Worm (Caenorhabditis elegans) whole organism, young adult: ENCODE results near the gene inso-1.
A peak's percentile ranks its signal among the peaks of the same experiment; 100 is the strongest.

Experiments used
- B0019.2 ChIP-seq: fragments of 200-800 bp; sonication (Bioruptor generic); conservative IDR thresholded peaks from 2 replicates; pipeline ENCODE4 v1.3.6; 2022; ENCODE audit warnings: missing genetic modification reagents, missing genetic modification characterization, missing compliant biosample characterization
- B0035.1 ChIP-seq: sonication (generic microtip); optimal IDR thresholded peaks from 2 replicates; lab custom pipeline; 2016; ENCODE audit warnings: missing genetic modification characterization, mild to moderate bottlenecking, missing compliant biosample characterization, missing genotype, missing genetic modification reagents
- C17E4.6 ChIP-seq: fragments of 200-800 bp; sonication (Bioruptor generic); IDR thresholded peaks from 2 replicates; pipeline ENCODE4 v1.3.6; 2022; ENCODE audit warnings: missing genetic modification reagents, missing genetic modification characterization, missing compliant biosample characterization
- F10E7.11 ChIP-seq: sonication (generic microtip); optimal IDR thresholded peaks from 2 replicates; lab custom pipeline; 2017; ENCODE audit warnings: mild to moderate bottlenecking, missing genetic modification characterization, moderate library complexity, missing compliant biosample characterization
- F57A8.1 ChIP-seq: fragments of 200-800 bp; sonication (Bioruptor generic); optimal IDR thresholded peaks from 2 replicates; lab custom pipeline; 2018; ENCODE audit warnings: mild to moderate bottlenecking, missing genetic modification characterization, moderate library complexity, missing compliant biosample characterization
- F57C9.4 ChIP-seq: sonication (generic microtip); optimal IDR thresholded peaks from 2 replicates; lab custom pipeline; 2017; ENCODE audit warnings: mild to moderate bottlenecking, missing genetic modification characterization, missing compliant biosample characterization
- Y67H2A.10 ChIP-seq: fragments of 200-800 bp; sonication (Bioruptor generic); conservative IDR thresholded peaks from 2 replicates; pipeline ENCODE4 v1.3.6; 2022; ENCODE audit warnings: missing genetic modification reagents, missing genetic modification characterization, missing compliant biosample characterization
- Y79H2A.3 ChIP-seq: fragments of 200-800 bp; sonication (Bioruptor generic); conservative IDR thresholded peaks from 2 replicates; pipeline ENCODE4 v1.3.6; 2022; ENCODE audit warnings: missing genetic modification reagents, missing genetic modification characterization, missing compliant biosample characterization
- Y95B8A.8 ChIP-seq: fragments of 200-800 bp; sonication (Bioruptor generic); IDR thresholded peaks from 2 replicates; pipeline ENCODE4 v1.3.6; 2022; ENCODE audit warnings: missing genetic modification reagents, missing genetic modification characterization, missing compliant biosample characterization
- ZK185.1 ChIP-seq: sonication (generic microtip); optimal IDR thresholded peaks from 2 replicates; lab custom pipeline; 2016; ENCODE audit warnings: mild to moderate bottlenecking, missing genetic modification characterization, missing compliant biosample characterization; ENCODE audit not compliant: poor library complexity, severe bottlenecking
- ama-1 ChIP-seq, 3 experiments: fragments of 150-350 bp in 1 of 3; sonication (generic microtip) in 2 of 3; optimal IDR thresholded peaks; 2 replicates each; lab custom pipeline; 2014 to 2018; ENCODE audit warnings: missing biosample characterization in 2 of 3, missing genetic modification characterization in 2 of 3, missing genetic modification reagents in 2 of 3
- athp-1 ChIP-seq: sonication (generic microtip); optimal IDR thresholded peaks from 2 replicates; lab custom pipeline; 2017; ENCODE audit warnings: mild to moderate bottlenecking, missing genetic modification characterization, missing compliant biosample characterization
- attf-3 ChIP-seq: fragments of 200-800 bp; sonication (Bioruptor generic); conservative IDR thresholded peaks from 2 replicates; pipeline ENCODE4 v1.3.6; 2022; ENCODE audit warnings: missing genetic modification reagents, missing genetic modification characterization, missing compliant biosample characterization
- ceh-27 ChIP-seq: fragments of 200-800 bp; sonication (Bioruptor generic); optimal IDR thresholded peaks from 2 replicates; lab custom pipeline; 2018; ENCODE audit warnings: mild to moderate bottlenecking, missing genetic modification characterization, moderate library complexity, missing compliant biosample characterization
- dpl-1 ChIP-seq: fragments of 150-350 bp; optimal IDR thresholded peaks from 2 replicates; lab custom pipeline; 2014; ENCODE audit warnings: missing biosample characterization, missing genetic modification reagents, missing genetic modification characterization
- efl-1 ChIP-seq: fragments of 150-350 bp; optimal IDR thresholded peaks from 2 replicates; lab custom pipeline; 2014; ENCODE audit warnings: missing biosample characterization, missing genetic modification reagents, missing genetic modification characterization
- egl-18 ChIP-seq: fragments of 200-800 bp; sonication (Bioruptor generic); IDR thresholded peaks from 2 replicates; pipeline ENCODE4 v1.3.6; 2022; ENCODE audit warnings: missing genetic modification reagents, missing genetic modification characterization, missing compliant biosample characterization
- fkh-3 ChIP-seq: sonication (generic microtip); optimal IDR thresholded peaks from 2 replicates; lab custom pipeline; 2016; ENCODE audit warnings: mild to moderate bottlenecking, missing genetic modification characterization, missing compliant biosample characterization
- hlh-26 ChIP-seq: fragments of 200-800 bp; sonication (Bioruptor generic); conservative IDR thresholded peaks from 2 replicates; pipeline ENCODE4 v1.3.6; 2022; ENCODE audit warnings: missing genetic modification reagents, missing genetic modification characterization, missing compliant biosample characterization
- hmg-1.2 ChIP-seq: fragments of 200-800 bp; sonication (Bioruptor generic); IDR thresholded peaks from 2 replicates; pipeline ENCODE4 v1.3.6; 2022; ENCODE audit warnings: missing genetic modification reagents, missing genetic modification characterization, missing compliant biosample characterization
- hsf-1 ChIP-seq: fragments of 200-800 bp; sonication (Bioruptor generic); IDR thresholded peaks from 2 replicates; pipeline ENCODE4 v1.3.6; 2022; ENCODE audit warnings: missing genetic modification reagents, missing genetic modification characterization, missing compliant biosample characterization
- let-526 ChIP-seq: fragments of 200-800 bp; sonication (Bioruptor generic); IDR thresholded peaks from 2 replicates; pipeline ENCODE4 v1.3.6; 2022; ENCODE audit warnings: missing genetic modification reagents, missing genetic modification characterization, missing compliant biosample characterization
- lin-26 ChIP-seq: fragments of 200-800 bp; sonication (Bioruptor generic); IDR thresholded peaks from 2 replicates; pipeline ENCODE4 v1.3.6; 2022; ENCODE audit warnings: missing genetic modification reagents, missing genetic modification characterization, missing compliant biosample characterization
- lin-40 ChIP-seq: sonication (generic microtip); optimal IDR thresholded peaks from 2 replicates; lab custom pipeline; 2016; ENCODE audit warnings: missing genetic modification characterization, mild to moderate bottlenecking, missing compliant biosample characterization, missing genotype, missing genetic modification reagents
- lir-1 ChIP-seq: fragments of 200-800 bp; sonication (Bioruptor generic); conservative IDR thresholded peaks from 2 replicates; pipeline ENCODE4 v1.3.6; 2022; ENCODE audit warnings: missing genetic modification reagents, missing genetic modification characterization, missing compliant biosample characterization
- lsy-27 ChIP-seq: sonication (generic microtip); optimal IDR thresholded peaks from 2 replicates; lab custom pipeline; 2017; ENCODE audit warnings: missing genetic modification characterization, mild to moderate bottlenecking, missing compliant biosample characterization, antibody characterized with exemption, missing genotype, borderline replicate concordance; ENCODE audit not compliant: insufficient read depth
- madf-8 ChIP-seq: fragments of 200-800 bp; sonication (Bioruptor generic); conservative IDR thresholded peaks from 2 replicates; pipeline ENCODE4 v1.3.6; 2022; ENCODE audit warnings: missing genetic modification reagents, missing genetic modification characterization, missing compliant biosample characterization
- mcd-1 ChIP-seq: fragments of 200-800 bp; sonication (Bioruptor generic); IDR thresholded peaks from 2 replicates; pipeline ENCODE4 v1.3.6; 2022; ENCODE audit warnings: missing genetic modification reagents, missing genetic modification characterization, missing compliant biosample characterization
- mxl-1 ChIP-seq: sonication (generic microtip); optimal IDR thresholded peaks from 2 replicates; lab custom pipeline; 2016; ENCODE audit warnings: missing genetic modification characterization, missing compliant biosample characterization
- nfya-1 ChIP-seq: sonication (generic microtip); optimal IDR thresholded peaks from 2 replicates; lab custom pipeline; 2017; ENCODE audit warnings: antibody characterized with exemption, missing compliant biosample characterization, missing genetic modification characterization, borderline replicate concordance; ENCODE audit not compliant: insufficient read depth
- nfyb-1 ChIP-seq: fragments of 200-800 bp; sonication (Bioruptor generic); IDR thresholded peaks from 2 replicates; pipeline ENCODE4 v1.3.6; 2022; ENCODE audit warnings: missing genetic modification reagents, missing genetic modification characterization, missing compliant biosample characterization
- nhr-27 ChIP-seq: fragments of 200-800 bp; sonication (Bioruptor generic); optimal IDR thresholded peaks from 2 replicates; lab custom pipeline; 2018; ENCODE audit warnings: mild to moderate bottlenecking, missing genetic modification characterization, moderate library complexity, missing compliant biosample characterization
- nhr-80 ChIP-seq: sonication (generic microtip); optimal IDR thresholded peaks from 2 replicates; lab custom pipeline; 2016; ENCODE audit warnings: missing genetic modification characterization, missing compliant biosample characterization
- rec-8 ChIP-seq, 2 experiments: sonication (generic microtip); optimal IDR thresholded peaks; 2 replicates each; lab custom pipeline; 2016; ENCODE audit warnings: mild to moderate bottlenecking in 2 of 2, missing genetic modification characterization in 2 of 2, missing genetic modification reagents in 2 of 2, missing genotype in 2 of 2, missing biosample characterization in 1 of 2, missing compliant biosample characterization in 1 of 2, moderate library complexity in 1 of 2
- repo-1 ChIP-seq: sonication (generic microtip); optimal IDR thresholded peaks from 2 replicates; lab custom pipeline; 2017; ENCODE audit warnings: mild to moderate bottlenecking, missing genetic modification characterization, missing compliant biosample characterization
- rpc-1 ChIP-seq, 2 experiments: fragments of 150-350 bp in 1 of 2; sonication (generic microtip) in 1 of 2; optimal IDR thresholded peaks; 2 replicates each; lab custom pipeline; 2014 to 2018; ENCODE audit warnings: missing biosample characterization in 1 of 2, missing genetic modification characterization in 1 of 2, missing genetic modification reagents in 1 of 2, missing genotype in 1 of 2
- sdz-38 ChIP-seq: sonication (generic microtip); optimal IDR thresholded peaks from 2 replicates; lab custom pipeline; 2016; ENCODE audit warnings: missing genotype, missing genetic modification characterization, missing compliant biosample characterization
- snpc-3.4 ChIP-seq: sonication (generic microtip); optimal IDR thresholded peaks from 2 replicates; lab custom pipeline; 2017; ENCODE audit warnings: missing genetic modification characterization, mild to moderate bottlenecking, missing compliant biosample characterization, antibody characterized with exemption, moderate library complexity, missing genotype, missing genetic modification reagents
- somi-1 ChIP-seq: fragments of 200-800 bp; sonication (Bioruptor generic); optimal IDR thresholded peaks from 2 replicates; lab custom pipeline; 2018; ENCODE audit warnings: mild to moderate bottlenecking, missing genetic modification characterization, missing compliant biosample characterization
- sptf-2 ChIP-seq: fragments of 200-800 bp; sonication (Bioruptor generic); optimal IDR thresholded peaks from 2 replicates; lab custom pipeline; 2018; ENCODE audit warnings: mild to moderate bottlenecking, missing genetic modification characterization, missing compliant biosample characterization
- tbp1 ChIP-seq: fragments of 200-800 bp; sonication (Bioruptor generic); optimal IDR thresholded peaks from 2 replicates; lab custom pipeline; 2018; ENCODE audit warnings: mild to moderate bottlenecking, missing genetic modification characterization, missing compliant biosample characterization
- tbx-9 ChIP-seq: sonication (generic microtip); optimal IDR thresholded peaks from 2 replicates; lab custom pipeline; 2016; ENCODE audit warnings: borderline replicate concordance, missing genetic modification characterization, inconsistent platforms, missing compliant biosample characterization
- tlf-1 ChIP-seq: fragments of 200-800 bp; sonication (Bioruptor generic); optimal IDR thresholded peaks from 2 replicates; lab custom pipeline; 2018; ENCODE audit warnings: mild to moderate bottlenecking, missing genetic modification characterization, missing compliant biosample characterization
- unc-130 ChIP-seq: sonication (generic microtip); optimal IDR thresholded peaks from 2 replicates; lab custom pipeline; 2016; ENCODE audit warnings: missing genetic modification reagents, missing genetic modification characterization, missing compliant biosample characterization
- unc-62 ChIP-seq: fragments of 150-350 bp; optimal IDR thresholded peaks from 2 replicates; lab custom pipeline; 2014; ENCODE audit warnings: missing biosample characterization, missing genetic modification reagents, missing genetic modification characterization
- zfh-2 ChIP-seq: fragments of 200-800 bp; sonication (Bioruptor generic); conservative IDR thresholded peaks from 2 replicates; pipeline ENCODE4 v1.3.6; 2022; ENCODE audit warnings: missing genetic modification reagents, missing genetic modification characterization, missing compliant biosample characterization
- ztf-18 ChIP-seq: sonication (generic microtip); optimal IDR thresholded peaks from 2 replicates; lab custom pipeline; 2016; ENCODE audit warnings: missing genotype, mild to moderate bottlenecking, missing genetic modification characterization, missing compliant biosample characterization
- ztf-28 ChIP-seq: fragments of 200-800 bp; sonication (Bioruptor generic); IDR thresholded peaks from 2 replicates; pipeline ENCODE4 v1.3.6; 2022; ENCODE audit warnings: missing genetic modification reagents, missing genetic modification characterization, missing compliant biosample characterization

The inso-1 gene

ce11 chrX:1319708-1320107 is 19.8 kb downstream of the inso-1 start (continued):
- TF ChIP-seq somi-1 (GFP tag; lab: Kevin White, UChicago) (no peak), Y67H2A.10 (no peak), lir-1 (GFP tag; lab: Robert Waterston, UW) (no peak; the same call in 1 of the 2 replicates), zfh-2 (GFP tag; lab: Robert Waterston, UW) (peak; percentile 99), hsf-1 (GFP tag; lab: Robert Waterston, UW) (no peak), egl-18 (GFP tag; lab: Robert Waterston, UW) (no peak), fkh-3 (tag; lab: Kevin White, UChicago) (no peak), repo-1 (tag; lab: Kevin White, UChicago) (no peak), madf-8 (GFP tag; lab: Robert Waterston, UW) (no peak), C17E4.6 (GFP tag; lab: Robert Waterston, UW) (no peak), B0035.1 (tag; lab: Kevin White, UChicago) (no peak), B0019.2 (GFP tag; lab: Robert Waterston, UW) (no peak), ZK185.1 (no peak), efl-1 (GFP tag; lab: Kevin White, UChicago) (no peak), ama-1 (optimal IDR thresholded peaks at IDR 0.05; lab: Kevin White, UChicago) (no peak), ama-1 (GFP tag; optimal IDR thresholded peaks at IDR 0.05; lab: Kevin White, UChicago) (no peak), rec-8 (tag; optimal IDR thresholded peaks at IDR 0.05; lab: Kevin White, UChicago) (no peak), Y79H2A.3 (GFP tag; lab: Robert Waterston, UW) (no peak), tbp1 (GFP tag; lab: Kevin White, UChicago) (no peak), nhr-80 (tag; lab: Kevin White, UChicago) (peak; percentile 85), nfyb-1 (peak; percentile 39; the same call in 1 of the 2 replicates), F10E7.11 (tag; lab: Kevin White, UChicago) (no peak), hmg-1.2 (GFP tag; lab: Robert Waterston, UW) (peak; percentile 81; the same call in 1 of the 2 replicates), dpl-1 (GFP tag; lab: Kevin White, UChicago) (no peak), athp-1 (tag; lab: Kevin White, UChicago) (no peak), lin-40 (tag; lab: Kevin White, UChicago) (peak; percentile 46), lin-26 (0 out of 2 replicates have a peak, but pooled peaks have one; percentile 10), F57A8.1 (GFP tag; lab: Kevin White, UChicago) (peak; percentile 48), F57C9.4 (tag; lab: Kevin White, UChicago) (no peak), nhr-27 (tag; lab: Kevin White, UChicago) (no peak), unc-130 (GFP tag; lab: Kevin White, UChicago) (no peak), ceh-27 (GFP tag; lab: Kevin White, UChicago) (peak; percentile 58), ztf-18 (peak; percentile 6), unc-62 (GFP tag; lab: Kevin White, UChicago) (no peak), attf-3 (GFP tag; lab: Robert Waterston, UW) (no peak), tbx-9 (tag; lab: Kevin White, UChicago) (no peak), sdz-38 (no peak), hlh-26 (GFP tag; lab: Robert Waterston, UW) (no peak), snpc-3.4 (no peak), let-526 (GFP tag; lab: Robert Waterston, UW) (no peak), rpc-1 (optimal IDR thresholded peaks at IDR 0.05; lab: Kevin White, UChicago) (no peak), rpc-1 (tag; optimal IDR thresholded peaks at IDR 0.05; lab: Kevin White, UChicago) (no peak), nfya-1 (tag; lab: Kevin White, UChicago) (no peak), lsy-27 (tag; lab: Kevin White, UChicago) (no peak), tlf-1 (GFP tag; lab: Kevin White, UChicago) (no peak), ztf-28 (GFP tag; lab: Robert Waterston, UW) (no peak), mcd-1 (peak; percentile 60), sptf-2 (GFP tag; lab: Kevin White, UChicago) (no peak), Y95B8A.8 (GFP tag; lab: Robert Waterston, UW) (no peak), mxl-1 (tag; lab: Kevin White, UChicago) (no peak)
